Fruit fly (Drosophila melanogaster) whole organism, wandering third instar larva: ENCODE data around the gene CG11147.

Experiments
- Abd-B ChIP-seq: fragments of >200 bp; optimal IDR thresholded peaks from 2 replicates; lab custom pipeline; 2017; ENCODE audit warnings: missing biosample characterization, missing genetic modification characterization
- CG32264 ChIP-seq: fragments of 200-800 bp; sonication (Bioruptor generic); optimal IDR thresholded peaks from 2 replicates; lab custom pipeline; 2016; ENCODE audit warnings: missing biosample characterization, missing genetic modification characterization
- Myc ChIP-seq: fragments of >200 bp; optimal IDR thresholded peaks from 2 replicates; lab custom pipeline; 2017
- Vsx2 ChIP-seq: fragments of 200-300, 225-300 bp; sonication (Bioruptor generic); optimal IDR thresholded peaks from 2 replicates; lab custom pipeline; 2018; ENCODE audit warnings: missing biosample characterization, missing genetic modification characterization; ENCODE audit not compliant: partially characterized antibody
- brk ChIP-seq: fragments of 200-800 bp; sonication (Bioruptor generic); optimal IDR thresholded peaks from 2 replicates; lab custom pipeline; 2016; ENCODE audit warnings: missing biosample characterization, mild to moderate bottlenecking, missing genetic modification characterization
- h ChIP-seq: fragments of 200-800 bp; sonication (Bioruptor generic); optimal IDR thresholded peaks from 3 replicates; lab custom pipeline; 2016; ENCODE audit warnings: missing biosample characterization, mild to moderate bottlenecking, missing genetic modification characterization
- lola ChIP-seq: fragments of >200 bp; optimal IDR thresholded peaks from 2 replicates; lab custom pipeline; 2017; ENCODE audit warnings: missing biosample characterization, missing genetic modification characterization
- pan ChIP-seq: fragments of >200 bp; optimal IDR thresholded peaks from 2 replicates; lab custom pipeline; 2017
- sage ChIP-seq: fragments of 200-800 bp; sonication (Bioruptor generic); optimal IDR thresholded peaks from 2 replicates; lab custom pipeline; 2016; ENCODE audit warnings: missing biosample characterization, mild to moderate bottlenecking, missing genetic modification characterization

DNA sequence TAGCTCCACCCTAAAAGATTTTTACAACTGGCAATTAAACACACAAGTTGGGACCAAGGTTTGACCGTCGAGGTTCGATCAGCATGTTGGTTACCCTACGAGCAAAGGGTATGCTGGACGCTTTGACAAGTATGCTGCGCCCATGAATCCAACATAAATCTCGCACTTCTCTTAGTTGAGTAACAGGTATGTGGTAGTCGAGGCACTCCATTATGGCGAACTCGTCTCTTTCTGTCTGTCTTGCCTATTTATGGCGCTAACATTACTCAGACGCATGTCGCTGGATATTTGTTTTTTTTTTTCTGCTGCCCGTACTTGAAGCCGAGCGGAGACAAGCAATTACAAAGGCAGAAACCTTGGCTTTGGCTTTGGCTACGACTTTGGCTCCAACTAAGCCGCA lies 40.1 kb upstream of the CG11147 start:
- TF ChIP-seq sage (GFP tag; lab: Kevin White, UChicago) (no peak), Abd-B (GFP tag; lab: Kevin White, UChicago) (no peak), Vsx2 (GFP tag; lab: Kevin White, UChicago) (no peak), Myc (lab: Kevin White, UChicago) (no peak), brk (GFP tag; lab: Kevin White, UChicago) (no peak), h (GFP tag; lab: Kevin White, UChicago) (no peak), pan (lab: Kevin White, UChicago) (no peak), CG32264 (no peak), lola (GFP tag; lab: Kevin White, UChicago) (no peak)
